Fruit fly (Drosophila melanogaster) whole organism, embryonic: ENCODE data around the gene Mip.

Source experiments
- CG1233 ChIP-seq: fragments of 200-800 bp; sonication (Bioruptor generic); optimal IDR thresholded peaks from 4 replicates; lab custom pipeline; 2018; ENCODE audit warnings: missing biosample characterization, mild to moderate bottlenecking, missing genetic modification characterization
- CG31388 ChIP-seq: fragments of 200-800 bp; sonication (Bioruptor generic); optimal IDR thresholded peaks from 2 replicates; lab custom pipeline; 2016; ENCODE audit warnings: missing biosample characterization, missing genetic modification characterization
- CG3407 ChIP-seq: fragments of 200-800 bp; sonication (Bioruptor generic); optimal IDR thresholded peaks from 2 replicates; lab custom pipeline; 2018; ENCODE audit warnings: missing biosample characterization, mild to moderate bottlenecking, missing genetic modification characterization
- CG7928 ChIP-seq: fragments of 200-800 bp; sonication (Bioruptor generic); optimal IDR thresholded peaks from 2 replicates; lab custom pipeline; 2017; ENCODE audit warnings: missing biosample characterization, mild to moderate bottlenecking, missing genetic modification characterization
- Dek ChIP-seq: fragments of 200-800 bp; sonication (Bioruptor generic); optimal IDR thresholded peaks from 3 replicates; lab custom pipeline; 2019; ENCODE audit warnings: missing biosample characterization, mild to moderate bottlenecking, missing genetic modification characterization, moderate library complexity
- Xrp1 ChIP-seq: fragments of 200-800 bp; sonication (Bioruptor generic); IDR thresholded peaks from 2 replicates; pipeline ENCODE4 v1.3.6; 2022; ENCODE audit warnings: missing biosample characterization, missing genetic modification characterization
- bigmax ChIP-seq: fragments of 200-800 bp; sonication (Bioruptor generic); optimal IDR thresholded peaks from 2 replicates; lab custom pipeline; 2018; ENCODE audit warnings: missing biosample characterization, mild to moderate bottlenecking, missing genetic modification characterization
- cas ChIP-seq: fragments of 200-800 bp; sonication (Bioruptor generic); IDR thresholded peaks from 2 replicates; pipeline ENCODE4 v1.3.6; 2022; ENCODE audit warnings: missing biosample characterization, missing genetic modification characterization
- chif ChIP-seq, 2 experiments: fragments of 200-800 bp; sonication (Bioruptor generic); optimal IDR thresholded peaks; 3 replicates each; lab custom pipeline; 2016; ENCODE audit warnings: missing biosample characterization in 2 of 2, missing genetic modification characterization in 2 of 2
- ems ChIP-seq: fragments of 200-800 bp; sonication (Bioruptor generic); optimal IDR thresholded peaks from 3 replicates; lab custom pipeline; 2016; ENCODE audit warnings: missing biosample characterization, missing genetic modification characterization
- gce ChIP-seq: fragments of 200-800 bp; sonication (Bioruptor generic); IDR thresholded peaks from 3 replicates; pipeline ENCODE4 v1.3.6; 2022; ENCODE audit warnings: missing biosample characterization, missing genetic modification characterization

- TF ChIP-seq gce (GFP tag; lab: Robert Waterston, UW) = no peak
- TF ChIP-seq bigmax (GFP tag; lab: Kevin White, UChicago) = no peak
- no peak for TF ChIP-seq CG1233 (GFP tag; lab: Kevin White, UChicago)
- TF ChIP-seq CG31388 (GFP tag; lab: Kevin White, UChicago) = no peak
- no peak for TF ChIP-seq chif (GFP tag; optimal IDR thresholded peaks at IDR 0.05; lab: Kevin White, UChicago)
- no peak for TF ChIP-seq Xrp1
- no peak for TF ChIP-seq CG7928 (GFP tag; lab: Kevin White, UChicago)
- TF ChIP-seq ems (GFP tag; lab: Kevin White, UChicago) = no peak
- no peak for TF ChIP-seq cas (GFP tag; lab: Robert Waterston, UW)
- no peak for TF ChIP-seq CG3407
- no peak for TF ChIP-seq Dek
Observed at dm6 chr3L:17388895-17389294, 39.4 kb upstream of the Mip start, which contains the start of gene CG13731.
